Fruit fly (Drosophila melanogaster) whole organism, embryonic: ENCODE measurements around the gene MTPAP.

Experiments used
- Antp ChIP-seq: fragments of 200-800 bp; sonication (Bioruptor generic); optimal IDR thresholded peaks from 3 replicates; lab custom pipeline; 2016; ENCODE audit warnings: missing biosample characterization, missing genetic modification characterization
- Bgb ChIP-seq: fragments of 200-800 bp; sonication (Bioruptor generic); IDR thresholded peaks from 2 replicates; pipeline ENCODE4 v1.3.6; 2022; ENCODE audit warnings: missing biosample characterization, missing genetic modification characterization; ENCODE audit not compliant: partially characterized antibody
- CG10147 ChIP-seq: fragments of 200-800 bp; sonication (Bioruptor generic); optimal IDR thresholded peaks from 2 replicates; lab custom pipeline; 2019; ENCODE audit warnings: missing biosample characterization, mild to moderate bottlenecking, missing genetic modification characterization, moderate library complexity
- CG11085 ChIP-seq: fragments of 200-800 bp; sonication (Bioruptor generic); IDR thresholded peaks from 2 replicates; pipeline ENCODE4 v1.3.6; 2022; ENCODE audit warnings: missing biosample characterization, missing genetic modification characterization
- CG11093 ChIP-seq: fragments of 200-800 bp; sonication (Bioruptor generic); IDR thresholded peaks from 3 replicates; pipeline ENCODE4 v1.3.6; 2022; ENCODE audit warnings: missing biosample characterization, missing genetic modification characterization
- CG11398 ChIP-seq: fragments of 200-800 bp; sonication (Bioruptor generic); optimal IDR thresholded peaks from 2 replicates; lab custom pipeline; 2016; ENCODE audit warnings: missing biosample characterization, missing genetic modification characterization
- CG11695 ChIP-seq: fragments of 200-800 bp; sonication (Bioruptor generic); IDR thresholded peaks from 3 replicates; pipeline ENCODE4 v1.3.6; 2022; ENCODE audit warnings: missing biosample characterization, missing genetic modification characterization
- CG12071 ChIP-seq: fragments of 200-800 bp; sonication (Bioruptor generic); optimal IDR thresholded peaks from 3 replicates; lab custom pipeline; 2018; ENCODE audit warnings: missing biosample characterization, mild to moderate bottlenecking, missing genetic modification characterization
- CG12744 ChIP-seq: fragments of 200-800 bp; sonication (Bioruptor generic); optimal IDR thresholded peaks from 2 replicates; lab custom pipeline; 2016; ENCODE audit warnings: missing biosample characterization, missing genetic modification characterization
- CG12769 ChIP-seq: fragments of 200-800 bp; sonication (Bioruptor generic); optimal IDR thresholded peaks from 2 replicates; lab custom pipeline; 2019; ENCODE audit warnings: missing biosample characterization, mild to moderate bottlenecking, missing genetic modification characterization, moderate library complexity
- CG13624 ChIP-seq: fragments of 200-800 bp; sonication (Bioruptor generic); optimal IDR thresholded peaks from 2 replicates; lab custom pipeline; 2016; ENCODE audit warnings: missing biosample characterization, missing genetic modification characterization
- CG14710 ChIP-seq: fragments of 200-800 bp; sonication (Bioruptor generic); optimal IDR thresholded peaks from 3 replicates; lab custom pipeline; 2019; ENCODE audit warnings: missing biosample characterization, mild to moderate bottlenecking, missing genetic modification characterization, moderate library complexity
- CG1647 ChIP-seq: fragments of 200-800 bp; sonication (Bioruptor generic); optimal IDR thresholded peaks from 3 replicates; lab custom pipeline; 2016; ENCODE audit warnings: missing biosample characterization, missing genetic modification characterization
- CG17802 ChIP-seq: fragments of 200-800 bp; sonication (Bioruptor generic); optimal IDR thresholded peaks from 2 replicates; lab custom pipeline; 2018; ENCODE audit warnings: missing biosample characterization, mild to moderate bottlenecking, missing genetic modification characterization, moderate library complexity
- CG1832 ChIP-seq: fragments of 200-800 bp; sonication (Bioruptor generic); optimal IDR thresholded peaks from 2 replicates; lab custom pipeline; 2017; ENCODE audit warnings: missing biosample characterization, mild to moderate bottlenecking, missing genetic modification characterization, inconsistent platforms
- CG18619 ChIP-seq: fragments of 200-800 bp; sonication (Bioruptor generic); optimal IDR thresholded peaks from 3 replicates; lab custom pipeline; 2017; ENCODE audit warnings: missing biosample characterization, mild to moderate bottlenecking, missing genetic modification characterization
- CG4360 ChIP-seq: fragments of 200-800 bp; sonication (Bioruptor generic); IDR thresholded peaks from 2 replicates; pipeline ENCODE4 v1.3.6; 2022; ENCODE audit warnings: missing biosample characterization, missing genetic modification characterization
- CG6683 ChIP-seq: fragments of 200-800 bp; sonication (Bioruptor generic); optimal IDR thresholded peaks from 2 replicates; lab custom pipeline; 2017; ENCODE audit warnings: missing biosample characterization, mild to moderate bottlenecking, missing genetic modification characterization, missing genetic modification reagents
- CG9876 ChIP-seq: fragments of 200-800 bp; sonication (Bioruptor generic); optimal IDR thresholded peaks from 2 replicates; lab custom pipeline; 2016; ENCODE audit warnings: missing biosample characterization, missing genetic modification characterization
- CTCF ChIP-seq: fragments of 200-800 bp; sonication (Bioruptor generic); optimal IDR thresholded peaks from 2 replicates; lab custom pipeline; 2017; ENCODE audit warnings: missing biosample characterization, mild to moderate bottlenecking, missing genetic modification characterization, moderate library complexity
- D19A ChIP-seq: fragments of 200-800 bp; optimal IDR thresholded peaks from 3 replicates; lab custom pipeline; 2019; ENCODE audit warnings: missing biosample characterization, mild to moderate bottlenecking, missing genetic modification characterization, moderate library complexity
- Ets97D ChIP-seq: fragments of 200-800 bp; sonication (Bioruptor generic); optimal IDR thresholded peaks from 3 replicates; lab custom pipeline; 2016; ENCODE audit warnings: missing biosample characterization, missing genetic modification characterization
- Mad ChIP-seq: fragments of 200-800 bp; sonication (Bioruptor generic); optimal IDR thresholded peaks from 2 replicates; lab custom pipeline; 2016; ENCODE audit warnings: missing biosample characterization, missing genetic modification characterization
- Nf-YA ChIP-seq: fragments of 200-800 bp; sonication (Bioruptor generic); IDR thresholded peaks from 2 replicates; pipeline ENCODE4 v1.3.6; 2022; ENCODE audit warnings: missing biosample characterization, missing genetic modification characterization
- TFAM ChIP-seq: fragments of 200-800 bp; sonication (Bioruptor generic); optimal IDR thresholded peaks from 2 replicates; lab custom pipeline; 2017; ENCODE audit warnings: missing biosample characterization, missing genetic modification characterization, inconsistent platforms
- Trl ChIP-seq, 3 experiments: fragments of >200 bp in 2 of 3; fragments of 200-800 bp in 1 of 3; sonication (Bioruptor generic) in 1 of 3; optimal IDR thresholded peaks; 2 replicates in 1 of 3; 3 replicates in 2 of 3; lab custom pipeline; 2016 to 2017; ENCODE audit warnings: missing biosample characterization in 1 of 3, missing genetic modification characterization in 1 of 3
- Vsx1 ChIP-seq: fragments of 200-800 bp; sonication (Bioruptor generic); optimal IDR thresholded peaks from 2 replicates; lab custom pipeline; 2017; ENCODE audit warnings: missing biosample characterization, mild to moderate bottlenecking, missing genetic modification characterization, missing genetic modification reagents
- Xbp1 ChIP-seq: fragments of 200-800 bp; sonication (Bioruptor generic); optimal IDR thresholded peaks from 3 replicates; lab custom pipeline; 2016; ENCODE audit warnings: missing biosample characterization, mild to moderate bottlenecking, missing genetic modification characterization
- ara ChIP-seq: fragments of 200-800 bp; sonication (Bioruptor generic); IDR thresholded peaks from 2 replicates; pipeline ENCODE4 v1.3.6; 2022; ENCODE audit warnings: missing biosample characterization, missing genetic modification characterization
- az2 ChIP-seq: fragments of 200-800 bp; sonication (Bioruptor generic); optimal IDR thresholded peaks from 3 replicates; lab custom pipeline; 2016; ENCODE audit warnings: missing biosample characterization, missing genetic modification characterization
- bowl ChIP-seq: fragments of 200-800 bp; sonication (Bioruptor generic); IDR thresholded peaks from 2 replicates; pipeline ENCODE4 v1.3.6; 2022; ENCODE audit warnings: missing biosample characterization, missing genetic modification characterization
- cg ChIP-seq: fragments of 200-800 bp; sonication (Bioruptor generic); optimal IDR thresholded peaks from 3 replicates; lab custom pipeline; 2019; ENCODE audit warnings: missing biosample characterization, mild to moderate bottlenecking, missing genetic modification characterization, moderate library complexity
- crc ChIP-seq: fragments of 200-800 bp; sonication (Bioruptor generic); optimal IDR thresholded peaks from 2 replicates; lab custom pipeline; 2016; ENCODE audit warnings: missing biosample characterization, missing genetic modification characterization
- cwo ChIP-seq: fragments of 200-800 bp; sonication (Bioruptor generic); optimal IDR thresholded peaks from 3 replicates; lab custom pipeline; 2017; ENCODE audit warnings: missing biosample characterization, missing genetic modification characterization, mild to moderate bottlenecking, moderate library complexity, missing genetic modification reagents
- en ChIP-seq: fragments of 200-800 bp; sonication (Bioruptor generic); optimal IDR thresholded peaks from 2 replicates; lab custom pipeline; 2016; ENCODE audit warnings: missing biosample characterization, missing genetic modification characterization
- grau ChIP-seq: fragments of 200-800 bp; optimal IDR thresholded peaks from 3 replicates; lab custom pipeline; 2019; ENCODE audit warnings: missing biosample characterization, mild to moderate bottlenecking, missing genetic modification characterization, moderate library complexity
- gsb-n ChIP-seq: fragments of 200-800 bp; sonication (Bioruptor generic); optimal IDR thresholded peaks from 3 replicates; lab custom pipeline; 2018; ENCODE audit warnings: missing biosample characterization, mild to moderate bottlenecking, missing genetic modification characterization
- hkb ChIP-seq, 2 experiments: fragments of 200-800 bp in 1 of 2; fragments of >200 bp in 1 of 2; sonication (Bioruptor generic) in 1 of 2; IDR thresholded peaks in 1 of 2; optimal IDR thresholded peaks in 1 of 2; 2 replicates each; pipeline versions ENCODE4 v1.3.6 to Lab custom; 2017 to 2022; ENCODE audit warnings: missing biosample characterization in 1 of 2, missing genetic modification characterization in 1 of 2
- org-1 ChIP-seq: fragments of 200-800 bp; sonication (Bioruptor generic); optimal IDR thresholded peaks from 2 replicates; lab custom pipeline; 2017; ENCODE audit warnings: missing biosample characterization, missing genetic modification characterization
- otp ChIP-seq: fragments of 200-800 bp; sonication (Bioruptor generic); IDR thresholded peaks from 3 replicates; pipeline ENCODE4, ENCODE4 v1.3.6; 2022; ENCODE audit warnings: missing biosample characterization, missing genetic modification characterization
- pnt ChIP-seq: fragments of 200-800 bp; sonication (Bioruptor generic); optimal IDR thresholded peaks from 3 replicates; lab custom pipeline; 2016; ENCODE audit warnings: missing biosample characterization, missing genetic modification characterization
- pros ChIP-seq: fragments of 200-800 bp; sonication (Bioruptor generic); optimal IDR thresholded peaks from 3 replicates; lab custom pipeline; 2019; ENCODE audit warnings: missing biosample characterization, mild to moderate bottlenecking, missing genetic modification characterization, moderate library complexity
- shn ChIP-seq: fragments of 200-800 bp; sonication (Bioruptor generic); optimal IDR thresholded peaks from 3 replicates; lab custom pipeline; 2016; ENCODE audit warnings: missing biosample characterization, missing genetic modification characterization
- slbo ChIP-seq: fragments of 200-800 bp; sonication (Bioruptor generic); IDR thresholded peaks from 2 replicates; pipeline ENCODE4 v1.3.6; 2022; ENCODE audit warnings: missing biosample characterization, missing genetic modification characterization
- tna ChIP-seq: fragments of 200-800 bp; sonication (Bioruptor generic); IDR thresholded peaks from 2 replicates; pipeline ENCODE4 v1.3.6; 2022; ENCODE audit warnings: missing biosample characterization, missing genetic modification characterization; ENCODE audit not compliant: partially characterized antibody
- tup ChIP-seq: fragments of 200-800 bp; sonication (Bioruptor generic); optimal IDR thresholded peaks from 2 replicates; lab custom pipeline; 2016; ENCODE audit warnings: missing biosample characterization, mild to moderate bottlenecking, missing genetic modification characterization, moderate library complexity
- unpg ChIP-seq: fragments of 200-800 bp; sonication (Bioruptor generic); optimal IDR thresholded peaks from 3 replicates; lab custom pipeline; 2018; ENCODE audit warnings: missing biosample characterization, mild to moderate bottlenecking, missing genetic modification characterization, moderate library complexity
- vfl ChIP-seq: fragments of 200-800 bp; sonication (Bioruptor generic); optimal IDR thresholded peaks from 2 replicates; lab custom pipeline; 2016; ENCODE audit warnings: missing biosample characterization, missing genetic modification characterization
- vvl ChIP-seq: fragments of 200-800 bp; sonication (Bioruptor generic); IDR thresholded peaks from 2 replicates; pipeline ENCODE4 v1.3.6; 2022; ENCODE audit warnings: missing biosample characterization, missing genetic modification characterization
- zfh1 ChIP-seq: fragments of 200-800 bp; sonication (Bioruptor generic); IDR thresholded peaks from 3 replicates; pipeline ENCODE4 v1.3.6; 2022; ENCODE audit warnings: missing biosample characterization, missing genetic modification characterization

MTPAP gene

dm6 chrX:1322214-1322613 lies 26.9 kb downstream of the MTPAP start, which contains the start of gene DAAM (continued):
- peak; percentile 0 for TF ChIP-seq CG11398 (GFP tag; lab: Kevin White, UChicago)
- no peak for TF ChIP-seq CG11695 (GFP tag; lab: Robert Waterston, UW)
- TF ChIP-seq tup (GFP tag; lab: Kevin White, UChicago) = no peak
- peak; percentile 53 for TF ChIP-seq CG12744
- TF ChIP-seq CG11085 (GFP tag; lab: Robert Waterston, UW) = peak; percentile 22; the same call in 1 of the 2 replicates
- peak; percentile 12 for TF ChIP-seq org-1 (GFP tag; lab: Kevin White, UChicago)
- TF ChIP-seq CG13624 (GFP tag; lab: Kevin White, UChicago) = no peak
- peak; percentile 45 for TF ChIP-seq vfl (GFP tag; lab: Kevin White, UChicago)
- no peak for TF ChIP-seq tna (GFP tag; lab: Robert Waterston, UW)
- TF ChIP-seq Mad (GFP tag; lab: Kevin White, UChicago) = peak; percentile 57
- peak; percentile 62 for TF ChIP-seq Bgb (GFP tag; lab: Robert Waterston, UW)
- TF ChIP-seq hkb (optimal IDR thresholded peaks at IDR 0.05; lab: Kevin White, UChicago) = peak; percentile 75
- peak; percentile 34; the same call in 1 of the 2 replicates for TF ChIP-seq hkb (GFP tag; IDR thresholded peaks at IDR 0.05; lab: Robert Waterston, UW)
- TF ChIP-seq Xbp1 (GFP tag; lab: Kevin White, UChicago) = peak; percentile 20
- TF ChIP-seq CG1647 (GFP tag; lab: Kevin White, UChicago) = peak; percentile 49
- peak; percentile 57 for TF ChIP-seq CG14710 (tag; lab: Kevin White, UChicago)
- TF ChIP-seq CG18619 = peak; percentile 48
- TF ChIP-seq shn (GFP tag; lab: Kevin White, UChicago) = peak; percentile 4
- TF ChIP-seq vvl (GFP tag; lab: Robert Waterston, UW) = peak; percentile 71
- peak; percentile 56 for TF ChIP-seq slbo (GFP tag; lab: Robert Waterston, UW)
- TF ChIP-seq pros (GFP tag; lab: Kevin White, UChicago) = peak; percentile 24
- peak; percentile 58; the same call in 2 of the 3 replicates for TF ChIP-seq zfh1 (GFP tag; lab: Robert Waterston, UW)
- peak; percentile 97 for TF ChIP-seq Ets97D (GFP tag; lab: Kevin White, UChicago)

dm6 chrX:1321664-1322063 lies 27.5 kb downstream of the MTPAP start:
- TF ChIP-seq D19A (tag; lab: Kevin White, UChicago) (no peak), ara (GFP tag; lab: Robert Waterston, UW) (no peak), Trl (optimal IDR thresholded peaks at IDR 0.05; lab: Kevin White, UChicago) (peak; percentile 22 to 45), Trl (GFP tag; optimal IDR thresholded peaks at IDR 0.05; lab: Kevin White, UChicago) (no peak), grau (no peak), CG1832 (GFP tag; lab: Kevin White, UChicago) (peak; percentile 27), bowl (no peak), CG10147 (GFP tag; lab: Kevin White, UChicago) (no peak), CG12071 (no peak), cg (peak; percentile 43), CG12769 (tag; lab: Kevin White, UChicago) (no peak), en (GFP tag; lab: Kevin White, UChicago) (no peak), crc (GFP tag; lab: Kevin White, UChicago) (no peak), cwo (GFP tag; lab: Kevin White, UChicago) (no peak), otp (no peak), Antp (no peak), Xbp1 (GFP tag; lab: Kevin White, UChicago) (no peak), CG4360 (GFP tag; lab: Robert Waterston, UW) (peak; percentile 69), Vsx1 (GFP tag; lab: Kevin White, UChicago) (no peak), CG11093 (GFP tag; lab: Robert Waterston, UW) (no peak), pnt (GFP tag; lab: Kevin White, UChicago) (no peak), CG9876 (no peak), CG6683 (GFP tag; lab: Kevin White, UChicago) (no peak), CTCF (GFP tag; lab: Kevin White, UChicago) (no peak), CG17802 (tag; lab: Kevin White, UChicago) (no peak), Nf-YA (GFP tag; lab: Robert Waterston, UW) (no peak), gsb-n (tag; lab: Kevin White, UChicago) (no peak), az2 (GFP tag; lab: Kevin White, UChicago) (no peak), TFAM (no peak), unpg (GFP tag; lab: Kevin White, UChicago) (no peak)
